Worm (Caenorhabditis elegans) whole organism, L1 larva: ENCODE data around the gene C13C4.6.

ENCODE experiments used
- ama-1 ChIP-seq: fragments of 150-350 bp; optimal IDR thresholded peaks from 2 replicates; lab custom pipeline; 2014
- fkh-10 ChIP-seq: sonication (generic microtip); optimal IDR thresholded peaks from 2 replicates; lab custom pipeline; 2017; ENCODE audit warnings: missing biosample characterization, missing genetic modification reagents, missing genetic modification characterization
- isw-1 ChIP-seq: fragments of 200-800 bp; sonication (Bioruptor generic); IDR thresholded peaks from 2 replicates; pipeline ENCODE4 v1.3.6; 2022; ENCODE audit warnings: missing genetic modification characterization, missing compliant biosample characterization
- nhr-20 ChIP-seq: sonication (generic microtip); optimal IDR thresholded peaks from 2 replicates; lab custom pipeline; 2016; ENCODE audit warnings: mild to moderate bottlenecking, missing genetic modification characterization, missing compliant biosample characterization
- nhr-237 ChIP-seq: fragments of 150-350 bp; optimal IDR thresholded peaks from 2 replicates; lab custom pipeline; 2014; ENCODE audit warnings: missing biosample characterization, missing genetic modification characterization
- nhr-90 ChIP-seq: sonication (generic microtip); optimal IDR thresholded peaks from 2 replicates; lab custom pipeline; 2016; ENCODE audit warnings: mild to moderate bottlenecking, missing genetic modification characterization, missing compliant biosample characterization; ENCODE audit not compliant: poor library complexity
- pqm-1 ChIP-seq: sonication (generic microtip); optimal IDR thresholded peaks from 3 replicates; lab custom pipeline; 2017; ENCODE audit warnings: missing biosample characterization, missing genetic modification characterization
- unc-62 ChIP-seq: fragments of 150-350 bp; optimal IDR thresholded peaks from 2 replicates; lab custom pipeline; 2014; ENCODE audit warnings: missing biosample characterization, missing genetic modification reagents, missing genetic modification characterization

- TF ChIP-seq pqm-1 (tag; lab: Kevin White, UChicago) (no peak), nhr-237 (tag; lab: Kevin White, UChicago) (no peak), ama-1 (lab: Kevin White, UChicago) (no peak), isw-1 (GFP tag; lab: Robert Waterston, UW) (no peak), unc-62 (GFP tag; lab: Kevin White, UChicago) (no peak), fkh-10 (GFP tag; lab: Kevin White, UChicago) (no peak), nhr-90 (tag; lab: Kevin White, UChicago) (no peak), nhr-20 (tag; lab: Kevin White, UChicago) (no peak)
Measured at ce11 chrV:12111452-12111851, 9.9 kb upstream of the C13C4.6 start, which contains the start of gene lhpp-1.
